Worm (Caenorhabditis elegans) whole organism, L4/young adult: ENCODE data around the gene cept-2.

Source experiments
- W03F9.2 ChIP-seq: fragments of 150-350 bp; optimal IDR thresholded peaks from 2 replicates; lab custom pipeline; 2014; ENCODE audit warnings: missing biosample characterization, missing genetic modification characterization
- dao-5 ChIP-seq: sonication (generic microtip); optimal IDR thresholded peaks from 2 replicates; lab custom pipeline; 2016; ENCODE audit warnings: missing genotype, missing genetic modification characterization, moderate library complexity, missing compliant biosample characterization
- him-1 ChIP-seq: sonication (generic microtip); optimal IDR thresholded peaks from 2 replicates; lab custom pipeline; 2016; ENCODE audit warnings: missing genotype, missing genetic modification reagents, missing genetic modification characterization, missing compliant biosample characterization

Gene cept-2

DNA sequence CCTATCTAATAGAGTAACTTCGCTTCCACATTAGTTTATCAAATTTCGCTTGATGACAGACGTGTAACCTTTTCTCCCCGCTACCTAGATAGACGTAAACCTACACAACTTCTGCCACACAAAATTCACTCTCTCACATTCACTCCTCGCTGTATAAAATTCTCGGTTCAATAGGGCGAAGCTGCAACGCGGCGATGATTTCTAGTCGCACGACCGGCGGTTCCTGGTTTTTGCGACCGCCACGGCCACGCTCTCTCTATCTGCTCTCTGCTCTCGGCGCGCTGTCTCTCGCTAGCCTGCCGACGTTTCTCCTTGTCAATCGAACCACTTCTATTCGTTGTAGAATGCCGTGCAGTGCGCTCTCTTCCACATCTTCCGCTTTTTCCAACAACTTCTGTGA is 3.4 kb downstream of the cept-2 start:
- TF ChIP-seq him-1 (tag; lab: Kevin White, UChicago) (peak; percentile 50), dao-5 (tag; lab: Kevin White, UChicago) (no peak), W03F9.2 (peak; percentile 67)

DNA sequence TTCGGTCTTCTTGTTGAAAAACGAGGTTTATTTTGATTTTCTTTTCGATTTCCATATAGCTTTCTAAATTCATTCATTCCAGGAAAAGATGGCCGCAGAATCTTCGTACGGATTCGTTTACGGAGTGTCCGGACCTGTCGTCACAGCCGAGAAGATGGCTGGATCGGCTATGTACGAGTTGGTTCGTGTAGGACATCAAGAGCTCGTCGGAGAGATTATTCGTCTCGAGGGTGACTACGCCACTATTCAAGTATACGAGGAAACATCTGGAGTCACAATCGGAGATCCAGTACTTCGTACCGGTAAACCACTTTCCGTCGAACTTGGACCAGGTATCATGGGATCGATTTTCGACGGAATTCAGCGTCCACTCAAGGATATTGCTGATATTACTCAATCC is 4.1 kb downstream of the cept-2 start, which contains the start of gene vha-13:
TSS of gene vha-13 (plus strand) at position 81 of the 400 bp plus-strand sequence.
- no peak for TF ChIP-seq W03F9.2
- TF ChIP-seq dao-5 (tag; lab: Kevin White, UChicago): no peak
- no peak for TF ChIP-seq him-1 (tag; lab: Kevin White, UChicago)

DNA sequence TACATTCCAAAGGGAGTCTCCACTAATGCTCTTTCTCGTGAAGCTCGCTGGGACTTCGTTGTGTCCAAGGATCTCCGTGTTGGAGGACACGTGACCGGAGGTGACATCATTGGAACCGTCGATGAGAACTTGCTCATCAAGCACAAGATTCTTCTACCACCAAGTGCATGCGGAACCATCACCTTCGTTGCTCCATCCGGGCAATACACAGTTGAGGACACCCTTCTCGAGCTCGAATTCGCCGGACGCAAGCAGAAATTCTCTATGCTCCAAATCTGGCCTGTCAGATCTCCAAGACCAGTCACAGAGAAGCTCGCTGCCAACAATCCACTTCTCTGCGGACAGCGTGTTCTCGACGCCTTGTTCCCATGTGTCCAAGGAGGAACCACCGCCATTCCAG is 4.5 kb downstream of the cept-2 start:
- TF ChIP-seq W03F9.2: no peak
- no peak for TF ChIP-seq dao-5 (tag; lab: Kevin White, UChicago)
- no peak for TF ChIP-seq him-1 (tag; lab: Kevin White, UChicago)

DNA sequence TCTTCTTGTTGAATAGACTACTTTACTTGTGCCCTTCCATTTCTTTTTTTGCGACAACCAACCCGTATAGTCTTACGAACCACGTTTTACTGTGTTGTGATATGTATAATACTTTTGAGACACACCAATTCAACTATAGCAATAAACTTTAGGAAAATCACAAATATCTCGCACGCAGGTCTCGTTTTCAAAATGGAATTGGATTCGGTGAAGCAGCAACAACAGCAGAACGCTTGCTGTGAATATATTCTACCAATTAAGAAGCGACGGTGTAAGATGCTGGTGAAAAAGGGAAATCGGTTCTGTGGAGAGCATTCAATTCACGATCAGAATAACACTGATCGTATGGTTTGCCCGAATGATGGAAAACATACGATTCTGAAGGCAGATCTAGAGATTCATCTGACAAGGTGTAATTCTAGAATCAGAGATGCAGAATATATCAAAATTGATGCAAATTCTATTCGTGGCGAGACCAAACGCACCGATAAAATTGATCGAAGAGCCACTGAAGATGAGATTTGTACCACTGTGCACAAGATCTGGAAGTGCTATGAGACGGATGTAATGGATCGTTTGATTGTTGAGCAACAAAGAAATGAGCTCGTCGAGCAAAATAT is 6.8 kb downstream of the cept-2 start, which contains the start of gene Y49A3A.3:
TSS of gene Y49A3A.3 (plus strand) at position 153 of the 620 bp plus-strand sequence.
- TF ChIP-seq dao-5 (tag; lab: Kevin White, UChicago) (peak; percentile 71), W03F9.2 (no peak), him-1 (tag; lab: Kevin White, UChicago) (no peak)

DNA sequence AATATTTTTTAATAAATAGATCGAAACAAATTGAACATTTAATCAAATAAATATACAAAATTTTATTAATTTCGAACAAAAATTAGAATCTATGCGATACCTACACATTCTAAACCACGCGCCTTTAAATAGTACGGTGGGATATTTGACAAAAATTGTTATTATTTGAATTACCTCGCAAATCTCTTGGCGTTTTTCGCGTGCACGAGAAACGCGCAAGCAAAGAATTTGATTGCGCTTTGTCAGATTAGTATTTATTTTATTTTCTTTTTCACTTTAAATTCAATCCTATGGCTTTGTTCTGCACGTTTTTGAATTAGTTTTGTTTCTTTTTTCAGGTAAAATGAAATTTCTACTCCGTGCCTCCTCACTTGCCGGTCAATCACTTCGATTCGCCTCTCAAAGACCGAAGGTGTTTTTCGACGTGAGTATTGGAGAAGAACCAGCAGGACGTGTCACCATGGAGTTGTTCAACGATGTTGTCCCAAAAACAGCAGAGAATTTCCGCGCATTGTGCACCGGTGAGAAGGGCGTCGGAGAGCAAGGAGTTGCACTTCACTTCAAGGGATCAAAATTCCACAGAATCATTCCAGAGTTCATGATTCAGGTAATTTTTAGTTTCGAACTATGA is 8.3 kb downstream of the cept-2 start, which contains the start of gene cyn-1:
TSS of gene cyn-1 (plus strand) at position 339 of the 631 bp plus-strand sequence.
- no peak for TF ChIP-seq dao-5 (tag; lab: Kevin White, UChicago)
- peak; percentile 53 for TF ChIP-seq him-1 (tag; lab: Kevin White, UChicago)
- TF ChIP-seq W03F9.2: peak; percentile 89

DNA sequence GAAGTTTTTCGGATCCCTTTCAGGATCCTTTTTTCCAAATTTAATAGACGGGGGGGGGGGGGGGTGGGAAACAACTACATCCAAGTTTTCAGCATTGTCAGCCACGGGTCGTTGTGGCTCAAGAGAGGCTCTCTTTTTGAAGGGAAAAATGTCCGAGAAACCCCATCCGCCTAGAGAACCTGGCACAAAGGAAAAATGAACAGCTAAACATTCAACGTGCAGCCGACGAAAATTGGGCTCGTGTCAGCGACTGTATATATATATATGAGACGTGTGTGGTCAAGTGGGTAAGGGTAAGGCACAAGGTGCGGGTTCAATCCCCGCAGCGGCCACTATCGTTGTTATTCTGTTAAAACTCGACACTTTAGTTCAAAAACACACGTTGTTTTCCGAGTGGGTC is 11.0 kb downstream of the cept-2 start, which contains the start of gene Y49A3A.4:
TSS of gene Y49A3A.4 (minus strand) at position 314 of the 400 bp plus-strand sequence.
- TF ChIP-seq dao-5 (tag; lab: Kevin White, UChicago) (no peak), him-1 (tag; lab: Kevin White, UChicago) (no peak), W03F9.2 (no peak)

DNA sequence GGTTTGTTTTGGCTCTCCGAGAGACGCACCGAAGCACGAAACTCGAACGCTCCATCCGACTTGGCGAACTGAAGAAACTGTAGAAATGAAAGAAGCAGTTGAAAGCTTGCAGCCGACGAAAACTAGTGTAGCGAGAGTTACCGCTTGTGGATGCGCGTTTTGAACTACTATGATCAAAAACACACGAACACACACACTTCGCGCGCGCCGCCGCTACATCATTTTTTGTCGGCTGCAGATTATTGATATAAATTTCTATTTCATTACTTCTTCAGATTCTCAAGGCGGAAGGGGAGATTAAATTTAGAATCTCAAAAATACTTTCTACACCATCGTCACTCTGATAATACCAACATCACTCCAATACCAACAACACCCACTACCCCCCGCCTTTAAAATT is 14.4 kb downstream of the cept-2 start:
- no peak for TF ChIP-seq dao-5 (tag; lab: Kevin White, UChicago)
- no peak for TF ChIP-seq W03F9.2
- no peak for TF ChIP-seq him-1 (tag; lab: Kevin White, UChicago)

DNA sequence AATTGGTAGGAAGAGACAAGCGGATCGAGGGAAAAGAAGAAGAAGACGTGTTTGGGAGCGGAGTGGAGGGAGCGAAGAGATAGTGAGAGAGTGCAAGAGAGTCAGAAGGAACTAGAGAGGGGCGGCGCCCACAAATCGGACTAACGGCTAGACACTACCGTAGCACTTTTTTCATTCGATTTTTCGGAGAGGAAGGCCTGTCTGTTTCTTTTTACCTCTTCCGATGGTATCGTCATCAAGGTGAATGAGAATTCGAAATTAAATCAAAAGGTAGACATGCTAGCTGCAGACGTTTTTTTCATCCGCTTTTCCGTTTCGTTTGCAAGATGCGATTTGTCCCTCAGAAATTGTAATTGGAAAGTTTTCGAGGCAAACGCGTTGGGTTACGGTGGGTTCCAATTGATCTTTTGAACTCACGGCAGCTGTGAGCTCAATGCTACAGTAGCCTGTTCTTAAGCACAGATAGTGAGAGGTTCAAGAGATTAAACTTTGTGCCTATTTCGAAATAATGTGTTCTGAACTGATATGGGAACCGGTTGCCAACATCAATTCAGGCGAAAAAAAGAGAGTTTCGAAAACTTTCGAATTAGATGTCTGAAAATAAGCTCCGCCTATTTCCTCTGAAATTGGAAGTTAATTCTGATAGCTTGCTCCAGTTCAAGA is 17.2 kb downstream of the cept-2 start:
- TF ChIP-seq W03F9.2 (no peak), dao-5 (tag; lab: Kevin White, UChicago) (no peak), him-1 (tag; lab: Kevin White, UChicago) (no peak)

DNA sequence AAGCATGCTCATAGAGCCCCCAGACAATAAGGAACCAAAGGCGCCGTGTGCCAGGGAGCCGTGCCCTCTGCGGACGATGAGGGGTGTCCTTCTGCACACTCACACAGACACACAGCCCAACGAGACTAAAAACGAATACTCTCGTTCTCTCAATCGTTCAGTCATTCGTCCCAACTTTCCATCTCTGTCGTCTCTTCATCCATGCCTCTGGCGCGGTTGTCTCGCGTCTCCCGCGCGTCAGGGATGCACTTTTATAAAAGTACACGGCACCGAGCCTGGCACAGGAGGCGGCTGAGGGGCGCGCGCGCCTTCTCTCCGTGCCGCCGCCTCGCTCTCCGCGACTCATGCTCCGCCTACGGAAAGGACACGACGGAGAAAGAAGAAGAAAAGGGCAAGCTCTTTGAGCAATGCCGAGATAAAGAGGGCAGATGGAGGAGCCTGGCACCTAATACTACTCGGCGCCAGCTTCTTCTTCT is 19.0 kb downstream of the cept-2 start:
- TF ChIP-seq him-1 (tag; lab: Kevin White, UChicago) (peak; percentile 85), dao-5 (tag; lab: Kevin White, UChicago) (no peak)

DNA sequence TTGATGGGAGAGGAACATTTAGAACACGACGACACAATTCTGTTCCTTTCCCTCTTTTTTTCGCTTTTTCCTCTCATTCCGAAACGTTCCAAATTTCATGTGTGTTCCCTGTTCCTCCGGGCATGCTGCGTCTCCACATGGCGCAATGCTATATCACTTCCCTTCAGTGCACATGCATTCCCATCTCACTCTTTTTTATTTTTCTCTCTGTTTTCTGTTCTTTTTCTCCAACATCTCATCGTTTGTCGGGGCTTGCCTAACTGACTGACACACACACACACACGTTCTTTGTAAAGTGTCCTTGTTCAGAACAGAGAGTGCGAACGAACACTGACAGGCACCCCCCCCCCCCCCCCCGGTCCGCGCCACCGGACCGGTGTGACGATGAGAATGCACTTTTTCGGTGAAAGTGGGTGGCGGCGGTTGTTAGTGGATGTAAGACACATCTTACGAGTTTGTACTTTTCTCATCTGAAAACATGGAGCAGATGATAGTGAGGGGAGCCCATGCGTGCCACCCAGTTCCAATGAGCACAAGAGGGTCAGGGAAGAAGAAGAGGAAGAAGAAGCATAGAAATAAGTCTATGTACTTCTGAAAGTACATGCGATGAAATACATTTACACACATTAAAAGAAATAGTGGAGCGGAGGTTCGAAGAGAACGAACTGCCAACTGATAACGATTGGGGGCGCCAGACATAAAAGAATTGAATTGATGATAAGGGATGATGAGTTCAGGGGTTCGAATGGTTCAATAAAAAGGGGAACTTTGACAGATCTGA is 20.9 kb downstream of the cept-2 start:
- TF ChIP-seq dao-5 (tag; lab: Kevin White, UChicago) (no peak), him-1 (tag; lab: Kevin White, UChicago) (peak; percentile 22), W03F9.2 (peak; percentile 14)

DNA sequence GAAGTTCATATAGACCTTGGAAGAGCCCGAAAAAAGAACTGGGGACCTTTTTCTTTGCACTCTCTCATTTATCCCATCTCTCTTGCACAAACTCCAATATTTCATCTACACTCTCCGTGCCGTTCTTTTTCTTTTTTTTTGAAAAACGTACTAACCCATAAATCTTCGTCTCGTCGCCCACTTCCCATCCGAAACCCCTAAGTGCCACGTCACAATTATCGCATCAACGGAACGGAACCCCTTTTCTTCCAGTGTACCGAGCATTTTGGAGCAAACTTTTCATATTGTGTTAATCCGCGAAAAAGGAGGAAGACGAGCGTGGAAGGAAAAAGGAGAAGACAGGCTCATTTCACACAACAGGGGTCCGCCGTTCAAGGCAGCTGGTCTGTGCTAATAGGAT is 21.8 kb downstream of the cept-2 start:
- TF ChIP-seq W03F9.2: no peak
- no peak for TF ChIP-seq dao-5 (tag; lab: Kevin White, UChicago)
- TF ChIP-seq him-1 (tag; lab: Kevin White, UChicago): no peak

DNA sequence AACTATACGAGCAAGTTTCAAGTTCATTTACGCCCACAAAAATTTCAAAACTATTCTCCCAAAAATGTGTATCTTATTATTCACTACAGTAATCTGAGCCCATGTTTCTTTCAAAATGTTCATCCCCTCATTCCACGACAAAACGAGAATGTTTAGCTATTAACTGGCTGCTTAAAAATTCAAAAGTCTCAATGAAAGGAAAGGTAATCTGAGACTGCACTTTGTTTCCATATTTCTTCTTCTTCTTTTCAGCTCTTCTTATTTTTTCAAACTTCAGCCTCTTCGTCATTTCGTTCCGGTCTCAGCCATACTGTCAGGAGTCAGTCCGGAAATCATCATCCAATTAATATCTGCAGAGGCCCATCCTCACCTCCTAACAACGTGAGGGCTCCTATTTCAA is 25.2 kb downstream of the cept-2 start, which contains the start of gene unc-39:
TSS of gene unc-39 (plus strand) at position 301 of the 400 bp plus-strand sequence.
- TF ChIP-seq dao-5 (tag; lab: Kevin White, UChicago) (no peak), him-1 (tag; lab: Kevin White, UChicago) (no peak), W03F9.2 (no peak)

DNA sequence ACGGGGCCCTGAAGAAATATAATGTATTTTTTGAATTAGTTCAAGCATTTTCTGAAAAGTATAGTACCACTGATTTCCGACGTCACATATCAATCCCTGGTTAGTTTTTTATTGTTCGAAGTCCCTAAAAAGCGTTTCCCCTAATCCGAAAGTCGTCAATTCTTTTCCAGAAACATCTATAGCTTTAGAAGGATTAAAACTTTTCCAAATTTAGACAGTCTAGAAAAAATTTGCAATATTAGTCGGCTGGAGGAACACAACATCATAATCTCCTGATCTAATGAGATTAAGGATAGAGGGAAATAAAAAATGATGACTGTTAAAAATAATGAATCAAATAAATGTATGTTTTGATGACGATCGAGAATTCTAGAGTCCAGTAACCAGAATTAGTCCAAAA is 30.5 kb downstream of the cept-2 start:
- TF ChIP-seq dao-5 (tag; lab: Kevin White, UChicago) (no peak), him-1 (tag; lab: Kevin White, UChicago) (no peak), W03F9.2 (no peak)
